Worm (Caenorhabditis elegans) whole organism, mixed stage, embryonic: ENCODE measurements around the gene F36H5.4.

Experiments used
- M03D4.4 ChIP-seq: sonication (generic microtip); optimal IDR thresholded peaks from 2 replicates; lab custom pipeline; 2017; ENCODE audit warnings: mild to moderate bottlenecking, missing genetic modification characterization, missing compliant biosample characterization
- ceh-39 ChIP-seq: fragments of 150-350 bp; optimal IDR thresholded peaks from 2 replicates; lab custom pipeline; 2014; ENCODE audit warnings: missing biosample characterization, missing genetic modification characterization
- hlh-1 ChIP-seq: fragments of 150-350 bp; optimal IDR thresholded peaks from 2 replicates; lab custom pipeline; 2014; ENCODE audit warnings: missing biosample characterization, missing genetic modification reagents, missing genetic modification characterization
- lin-13 ChIP-seq: fragments of 150-350 bp; optimal IDR thresholded peaks from 2 replicates; lab custom pipeline; 2014; ENCODE audit warnings: missing biosample characterization, missing genetic modification characterization
- nhr-2 ChIP-seq: fragments of 150-350 bp; optimal IDR thresholded peaks from 2 replicates; lab custom pipeline; 2014; ENCODE audit warnings: missing biosample characterization, missing genetic modification characterization
- nhr-28 ChIP-seq: fragments of 150-350 bp; optimal IDR thresholded peaks from 2 replicates; lab custom pipeline; 2014; ENCODE audit warnings: missing biosample characterization, missing genetic modification characterization

Gene F36H5.4

ce11 chrII:1806358-1806757 lies 44.7 kb downstream of the F36H5.4 start, which contains the start of gene C08F1.12:
TSS of gene C08F1.12 (minus strand) at chrII:1806458.
- TF ChIP-seq hlh-1 (tag; lab: Kevin White, UChicago) (no peak), lin-13 (no peak)

ce11 chrII:1808217-1808616 lies 46.6 kb downstream of the F36H5.4 start, which contains the start of gene C08F1.8:
TSS of gene C08F1.8 (minus strand) at chrII:1808317.
- no peak for TF ChIP-seq M03D4.4 (tag; lab: Kevin White, UChicago)
- TF ChIP-seq ceh-39 (tag; lab: Kevin White, UChicago), result no peak
- TF ChIP-seq nhr-2 (tag; lab: Kevin White, UChicago), result no peak
- no peak for TF ChIP-seq nhr-28 (tag; lab: Kevin White, UChicago)
